Fruit fly (Drosophila melanogaster) whole organism, embryonic: ENCODE results near the gene Lsp1alpha.
A peak's percentile ranks its signal among the peaks of the same experiment; 100 is the strongest.

ENCODE experiments used
- Abd-B ChIP-seq: fragments of 200-800 bp; sonication (Bioruptor generic); optimal IDR thresholded peaks from 2 replicates; lab custom pipeline; 2018; ENCODE audit warnings: missing biosample characterization, mild to moderate bottlenecking, missing genetic modification characterization, moderate library complexity
- Atf6 ChIP-seq: fragments of 200-800 bp; sonication (Bioruptor generic); IDR thresholded peaks from 2 replicates; pipeline ENCODE4 v1.3.6; 2022; ENCODE audit warnings: missing biosample characterization, missing genetic modification characterization
- CG18476 ChIP-seq: fragments of 200-800 bp; sonication (Bioruptor generic); optimal IDR thresholded peaks from 2 replicates; lab custom pipeline; 2016; ENCODE audit warnings: missing biosample characterization, mild to moderate bottlenecking, missing genetic modification characterization
- CG8089 ChIP-seq: fragments of 200-800 bp; sonication (Bioruptor generic); optimal IDR thresholded peaks from 3 replicates; lab custom pipeline; 2016; ENCODE audit warnings: missing biosample characterization, missing genetic modification characterization
- Neu2 ChIP-seq: fragments of 200-800 bp; sonication (Bioruptor generic); optimal IDR thresholded peaks from 3 replicates; lab custom pipeline; 2016; ENCODE audit warnings: missing biosample characterization, missing genetic modification characterization, borderline replicate concordance
- Sry-β ChIP-seq: fragments of 200-800 bp; sonication (Bioruptor generic); optimal IDR thresholded peaks from 2 replicates; lab custom pipeline; 2018; ENCODE audit warnings: missing biosample characterization, mild to moderate bottlenecking, missing genetic modification characterization, moderate library complexity
- az2 ChIP-seq: fragments of 200-800 bp; sonication (Bioruptor generic); optimal IDR thresholded peaks from 3 replicates; lab custom pipeline; 2016; ENCODE audit warnings: missing biosample characterization, missing genetic modification characterization
- grn ChIP-seq: fragments of 200-800 bp; sonication (Bioruptor generic); optimal IDR thresholded peaks from 3 replicates; lab custom pipeline; 2017; ENCODE audit warnings: missing biosample characterization, missing genetic modification characterization
- inv ChIP-seq: fragments of 200-800 bp; sonication (Bioruptor generic); IDR thresholded peaks from 2 replicates; pipeline ENCODE4 v1.3.6; 2022; ENCODE audit warnings: missing biosample characterization, missing genetic modification characterization; ENCODE audit not compliant: partially characterized antibody

DNA sequence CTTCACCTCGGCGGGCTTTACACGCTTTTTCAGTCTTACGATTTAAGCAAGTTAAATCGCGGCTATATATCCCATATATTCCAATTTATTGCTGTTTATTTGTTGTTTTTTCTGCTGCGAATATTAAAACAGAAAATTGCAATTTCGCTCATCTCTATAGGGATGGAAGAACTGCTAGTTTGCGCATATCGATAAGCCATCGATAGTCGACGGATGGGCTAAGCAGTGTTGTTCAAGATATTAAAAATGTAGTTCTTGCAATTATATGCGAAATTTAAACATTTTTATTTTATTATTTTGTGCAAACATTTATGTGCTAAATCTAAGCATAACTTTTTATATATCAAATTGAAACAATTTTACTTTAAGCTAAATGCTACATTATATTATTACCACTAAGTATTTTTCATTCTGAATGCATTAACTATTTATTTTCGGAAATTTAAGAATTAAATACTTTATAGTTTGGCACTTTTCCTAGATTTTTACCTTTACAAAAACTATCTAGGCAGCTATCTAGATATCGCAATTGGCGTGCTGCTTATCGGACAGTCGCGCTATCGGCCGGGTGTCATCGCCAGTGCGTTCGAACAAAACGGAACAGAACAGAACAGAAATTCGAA lies 27.0 kb upstream of the Lsp1alpha start, which contains the start of the genes Rab40 and CG42258:
- TF ChIP-seq Atf6 (GFP tag; lab: Robert Waterston, UW) (no peak), Abd-B (GFP tag; lab: Kevin White, UChicago) (peak; percentile 41), CG18476 (GFP tag; lab: Kevin White, UChicago) (peak; percentile 40), inv (peak; percentile 66), Neu2 (GFP tag; lab: Kevin White, UChicago) (no peak), Sry-β (GFP tag; lab: Kevin White, UChicago) (peak; percentile 66), CG8089 (GFP tag; lab: Kevin White, UChicago) (peak; percentile 17), grn (GFP tag; lab: Kevin White, UChicago) (no peak), az2 (GFP tag; lab: Kevin White, UChicago) (peak; percentile 36)
